Worm (Caenorhabditis elegans) whole organism, L4 larva: ENCODE data around the gene Y7A5A.6.
A peak's percentile ranks its signal among the peaks of the same experiment; 100 is the strongest.

Source experiments
- F44E2.7 ChIP-seq: fragments of 200-800 bp; sonication (Bioruptor generic); IDR thresholded peaks from 2 replicates; pipeline ENCODE4 v2.1.2; 2022; ENCODE audit warnings: missing genetic modification characterization, missing compliant biosample characterization
- Y48G9A.11 ChIP-seq: fragments of 200-800 bp; sonication (Bioruptor generic); IDR thresholded peaks from 2 replicates; pipeline ENCODE4 v1.3.6; 2022; ENCODE audit warnings: missing genetic modification reagents, missing genetic modification characterization, missing compliant biosample characterization
- Y5F2A.4 ChIP-seq: fragments of 200-800 bp; sonication (Bioruptor generic); optimal IDR thresholded peaks from 2 replicates; lab custom pipeline; 2018; ENCODE audit warnings: mild to moderate bottlenecking, missing genetic modification characterization, missing compliant biosample characterization
- Y75B8A.6 ChIP-seq: fragments of 200-800 bp; sonication (Bioruptor generic); IDR thresholded peaks from 2 replicates; pipeline ENCODE4 v1.3.6; 2022; ENCODE audit warnings: missing genetic modification reagents, missing genetic modification characterization, missing compliant biosample characterization
- ZK337.2 ChIP-seq: fragments of 200-800 bp; sonication (Bioruptor generic); IDR thresholded peaks from 2 replicates; pipeline ENCODE4 v1.3.6; 2022; ENCODE audit warnings: missing genetic modification reagents, missing genetic modification characterization, missing compliant biosample characterization
- aha-1 ChIP-seq: fragments of 150-350 bp; peaks from one replicate; lab custom pipeline; 2014; ENCODE audit warnings: missing biosample characterization, missing genetic modification characterization
- aly-2 ChIP-seq: sonication (generic microtip); optimal IDR thresholded peaks from 2 replicates; lab custom pipeline; 2018; ENCODE audit warnings: missing biosample characterization, missing genetic modification characterization
- ama-1 ChIP-seq: fragments of 150-350 bp; optimal IDR thresholded peaks from 2 replicates; lab custom pipeline; 2014; ENCODE audit warnings: inconsistent platforms, mixed read lengths
- ceh-20 ChIP-seq: fragments of 200-800 bp; sonication (Bioruptor generic); IDR thresholded peaks from 2 replicates; pipeline ENCODE4 v1.3.6; 2022; ENCODE audit warnings: missing genetic modification reagents, missing genetic modification characterization, missing compliant biosample characterization
- ceh-32 ChIP-seq: sonication (generic microtip); optimal IDR thresholded peaks from 2 replicates; lab custom pipeline; 2016; ENCODE audit warnings: mild to moderate bottlenecking, missing genetic modification characterization, missing compliant biosample characterization; ENCODE audit not compliant: poor library complexity
- ceh-62 ChIP-seq: sonication (generic microtip); optimal IDR thresholded peaks from 2 replicates; lab custom pipeline; 2017; ENCODE audit warnings: missing biosample characterization, missing genetic modification characterization
- ctbp-1 ChIP-seq: fragments of 200-800 bp; sonication (Bioruptor generic); IDR thresholded peaks from 2 replicates; pipeline ENCODE4 v1.3.6; 2022; ENCODE audit warnings: missing genetic modification reagents, missing genetic modification characterization, missing compliant biosample characterization
- daf-12 ChIP-seq: fragments of 150-350 bp; optimal IDR thresholded peaks from 2 replicates; lab custom pipeline; 2014; ENCODE audit warnings: missing biosample characterization, missing genetic modification reagents, missing genetic modification characterization
- daf-19 ChIP-seq: fragments of 200-800 bp; sonication (Bioruptor generic); conservative IDR thresholded peaks from 2 replicates; pipeline ENCODE4 v1.3.6; 2022; ENCODE audit warnings: missing genetic modification characterization, missing compliant biosample characterization
- daf-8 ChIP-seq: fragments of 200-800 bp; sonication (Bioruptor generic); IDR thresholded peaks from 2 replicates; pipeline ENCODE4 v1.3.6; 2022; ENCODE audit warnings: missing genetic modification characterization, missing compliant biosample characterization
- dmd-6 ChIP-seq: fragments of 200-800 bp; sonication (Bioruptor generic); IDR thresholded peaks from 2 replicates; pipeline ENCODE4 v1.3.6; 2022; ENCODE audit warnings: missing genetic modification reagents, missing genetic modification characterization, missing compliant biosample characterization
- dpl-1 ChIP-seq: fragments of 150-350 bp; optimal IDR thresholded peaks from 2 replicates; lab custom pipeline; 2014; ENCODE audit warnings: missing biosample characterization, missing genetic modification reagents, missing genetic modification characterization
- egl-43 ChIP-seq: fragments of 200-800 bp; sonication (Bioruptor generic); IDR thresholded peaks from 2 replicates; pipeline ENCODE4 v1.3.6; 2022; ENCODE audit warnings: missing genetic modification reagents, missing genetic modification characterization, missing compliant biosample characterization
- fkh-10 ChIP-seq: fragments of 150-350 bp; optimal IDR thresholded peaks from 2 replicates; lab custom pipeline; 2014; ENCODE audit warnings: missing biosample characterization, missing genetic modification reagents, missing genetic modification characterization
- gei-8 ChIP-seq: fragments of 200-800 bp; sonication (Bioruptor generic); optimal IDR thresholded peaks from 2 replicates; lab custom pipeline; 2018; ENCODE audit warnings: mild to moderate bottlenecking, missing genetic modification characterization, missing compliant biosample characterization
- hif-1 ChIP-seq, 2 experiments: sonication (generic microtip); optimal IDR thresholded peaks; 2 replicates each; lab custom pipeline; 2016 to 2017; ENCODE audit warnings: missing compliant biosample characterization in 2 of 2, missing genetic modification characterization in 2 of 2, missing genetic modification reagents in 2 of 2, missing genotype in 2 of 2, mild to moderate bottlenecking in 1 of 2
- hlh-30 ChIP-seq: sonication (generic microtip); optimal IDR thresholded peaks from 2 replicates; lab custom pipeline; 2017; ENCODE audit warnings: antibody characterized with exemption, mild to moderate bottlenecking, missing genetic modification characterization, missing compliant biosample characterization; ENCODE audit not compliant: insufficient read depth
- hmg-1.1 ChIP-seq: fragments of 200-800 bp; sonication (Bioruptor generic); IDR thresholded peaks from 2 replicates; pipeline ENCODE4 v1.3.6; 2022; ENCODE audit warnings: missing genetic modification reagents, missing genetic modification characterization, missing compliant biosample characterization
- jun-1 ChIP-seq: fragments of 150-350 bp; optimal IDR thresholded peaks from 2 replicates; lab custom pipeline; 2014; ENCODE audit warnings: missing biosample characterization, missing genetic modification reagents, missing genetic modification characterization
- lim-7 ChIP-seq: fragments of 200-800 bp; sonication (Bioruptor generic); IDR thresholded peaks from 2 replicates; pipeline ENCODE4 v1.3.6; 2022; ENCODE audit warnings: missing genetic modification characterization, missing compliant biosample characterization
- lin-1 ChIP-seq: fragments of 200-800 bp; sonication (Bioruptor generic); IDR thresholded peaks from 2 replicates; pipeline ENCODE4 v1.3.6; 2022; ENCODE audit warnings: missing genetic modification reagents, missing genetic modification characterization, missing compliant biosample characterization
- lin-13 ChIP-seq: fragments of 150-350 bp; optimal IDR thresholded peaks from 2 replicates; lab custom pipeline; 2014; ENCODE audit warnings: missing biosample characterization, missing genetic modification reagents, missing genetic modification characterization
- lin-39 ChIP-seq: fragments of 150-350 bp; optimal IDR thresholded peaks from 2 replicates; lab custom pipeline; 2014; ENCODE audit warnings: missing biosample characterization, missing genetic modification reagents, missing genetic modification characterization
- lsy-2 ChIP-seq, 2 experiments: fragments of 150-350 bp in 1 of 2; sonication (generic microtip) in 1 of 2; optimal IDR thresholded peaks; 2 replicates each; lab custom pipeline; 2014 to 2017; ENCODE audit warnings: missing biosample characterization in 2 of 2, missing genetic modification characterization in 2 of 2
- madf-9 ChIP-seq: fragments of 200-800 bp; sonication (Bioruptor generic); conservative IDR thresholded peaks from 2 replicates; pipeline ENCODE4 v1.3.6; 2022; ENCODE audit warnings: missing genetic modification reagents, missing genetic modification characterization, missing compliant biosample characterization
- mdl-1 ChIP-seq, 2 experiments: fragments of 150-350 bp in 1 of 2; sonication (generic microtip) in 1 of 2; optimal IDR thresholded peaks; 2 replicates each; lab custom pipeline; 2014 to 2017; ENCODE audit warnings: missing biosample characterization in 2 of 2, missing genetic modification characterization in 2 of 2
- mdt-29 ChIP-seq: fragments of 200-800 bp; sonication (Bioruptor generic); IDR thresholded peaks from 2 replicates; pipeline ENCODE4 v1.3.6; 2022; ENCODE audit warnings: missing genetic modification reagents, missing genetic modification characterization, missing compliant biosample characterization
- mep-1 ChIP-seq: fragments of 150-350 bp; sonication (generic microtip); optimal IDR thresholded peaks from 3 replicates; lab custom pipeline; 2014; ENCODE audit warnings: missing biosample characterization, missing genetic modification characterization
- nhr-11 ChIP-seq: fragments of 150-350 bp; optimal IDR thresholded peaks from 2 replicates; lab custom pipeline; 2014; ENCODE audit warnings: missing biosample characterization, missing genetic modification characterization
- nhr-237 ChIP-seq: sonication (generic microtip); optimal IDR thresholded peaks from 2 replicates; lab custom pipeline; 2017; ENCODE audit warnings: missing biosample characterization, missing genetic modification characterization
- nhr-42 ChIP-seq: fragments of 200-800 bp; sonication (Bioruptor generic); IDR thresholded peaks from 2 replicates; pipeline ENCODE4 v1.3.6; 2022; ENCODE audit warnings: missing genetic modification characterization, missing compliant biosample characterization
- nhr-6 ChIP-seq: fragments of 150-350 bp; optimal IDR thresholded peaks from 2 replicates; lab custom pipeline; 2014; ENCODE audit warnings: missing biosample characterization, missing genetic modification characterization
- nhr-76 ChIP-seq: fragments of 150-350 bp; optimal IDR thresholded peaks from 2 replicates; lab custom pipeline; 2014; ENCODE audit warnings: missing biosample characterization, missing genetic modification characterization
- nhr-77 ChIP-seq: fragments of 150-350 bp; optimal IDR thresholded peaks from 2 replicates; lab custom pipeline; 2014; ENCODE audit warnings: missing biosample characterization, missing genetic modification characterization
- php-3 ChIP-seq: fragments of 200-800 bp; sonication (Bioruptor generic); IDR thresholded peaks from 2 replicates; pipeline ENCODE4 v1.3.6; 2022; ENCODE audit warnings: missing genetic modification reagents, missing genetic modification characterization, missing compliant biosample characterization
- set-16 ChIP-seq: fragments of 200-800 bp; sonication (Bioruptor generic); IDR thresholded peaks from 2 replicates; pipeline ENCODE4 v1.3.6; 2022; ENCODE audit warnings: missing genetic modification reagents, missing genetic modification characterization, missing compliant biosample characterization
- skn-1 ChIP-seq: fragments of 150-350 bp; optimal IDR thresholded peaks from 2 replicates; lab custom pipeline; 2014; ENCODE audit warnings: missing biosample characterization, missing genetic modification characterization
- snpc-1.2 ChIP-seq: fragments of 200-800 bp; sonication (Bioruptor generic); IDR thresholded peaks from 2 replicates; pipeline ENCODE4 v1.3.6; 2022; ENCODE audit warnings: missing genetic modification reagents, missing genetic modification characterization, missing compliant biosample characterization
- spr-1 ChIP-seq: sonication (generic microtip); optimal IDR thresholded peaks from 2 replicates; lab custom pipeline; 2016; ENCODE audit warnings: mild to moderate bottlenecking, missing genetic modification characterization, missing compliant biosample characterization
- unc-130 ChIP-seq: sonication (generic microtip); optimal IDR thresholded peaks from 2 replicates; lab custom pipeline; 2016; ENCODE audit warnings: missing genetic modification reagents, missing genetic modification characterization, missing compliant biosample characterization
- unc-62 ChIP-seq, 3 experiments: fragments of 150-350 bp in 1 of 3; sonication (generic microtip); optimal IDR thresholded peaks in 2 of 3; peaks in 1 of 3; 1 replicate in 1 of 3; 2 replicates in 2 of 3; lab custom pipeline; 2014 to 2017; ENCODE audit warnings: missing biosample characterization in 3 of 3, missing genetic modification characterization in 3 of 3, missing genetic modification reagents in 3 of 3, missing genotype in 1 of 3
- vab-7 ChIP-seq: fragments of 200-800 bp; sonication (Bioruptor generic); IDR thresholded peaks from 2 replicates; pipeline ENCODE4 v1.3.6; 2022; ENCODE audit warnings: missing genetic modification reagents, missing genetic modification characterization, missing compliant biosample characterization
- zfp-3 ChIP-seq: fragments of 200-800 bp; sonication (Bioruptor generic); conservative IDR thresholded peaks from 2 replicates; pipeline ENCODE4 v1.3.6; 2022; ENCODE audit warnings: missing genetic modification reagents, missing genetic modification characterization, missing compliant biosample characterization
- ztf-11 ChIP-seq: fragments of 150-350 bp; optimal IDR thresholded peaks from 2 replicates; lab custom pipeline; 2014; ENCODE audit warnings: missing biosample characterization, missing genetic modification characterization
- ztf-7 ChIP-seq: fragments of 150-350 bp; optimal IDR thresholded peaks from 2 replicates; lab custom pipeline; 2014; ENCODE audit warnings: missing biosample characterization, missing genetic modification characterization

Y7A5A.6 gene

ce11 chrX:15757169-15757568 lies 42.3 kb downstream of the Y7A5A.6 start, which contains the start of gene wrt-4:
Gene wrt-4 (minus strand): TSS chrX:15757269.
- no peak for TF ChIP-seq nhr-237
- no peak for TF ChIP-seq mdt-29 (GFP tag; lab: Robert Waterston, UW)
- no peak for TF ChIP-seq dpl-1 (GFP tag; lab: Kevin White, UChicago)
- no peak for TF ChIP-seq nhr-6 (tag; lab: Kevin White, UChicago)
- TF ChIP-seq Y75B8A.6: no peak
- no peak for TF ChIP-seq Y48G9A.11 (GFP tag; lab: Robert Waterston, UW)
- TF ChIP-seq mdl-1 (tag; optimal IDR thresholded peaks at IDR 0.05; lab: Kevin White, UChicago): no peak

- TF ChIP-seq aly-2 (tag; lab: Kevin White, UChicago) (no peak), daf-12 (tag; lab: Kevin White, UChicago) (no peak), daf-8 (GFP tag; lab: Robert Waterston, UW) (no peak), aha-1 (tag; lab: Kevin White, UChicago) (no peak), lin-39 (tag; lab: Kevin White, UChicago) (no peak), vab-7 (GFP tag; lab: Robert Waterston, UW) (0 out of 2 replicates have a peak, but pooled peaks have one; percentile 23), zfp-3 (no peak), skn-1 (tag; lab: Kevin White, UChicago) (no peak), ceh-62 (tag; lab: Kevin White, UChicago) (no peak), ceh-32 (tag; lab: Kevin White, UChicago) (no peak), spr-1 (no peak), ztf-11 (tag; lab: Kevin White, UChicago) (no peak), set-16 (GFP tag; lab: Robert Waterston, UW) (no peak), ama-1 (lab: Kevin White, UChicago) (no peak), hmg-1.1 (no peak), hif-1 (tag; optimal IDR thresholded peaks at IDR 0.05; lab: Kevin White, UChicago) (no peak), nhr-11 (no peak), Y48G9A.11 (GFP tag; lab: Robert Waterston, UW) (peak; percentile 60; the same call in 1 of the 2 replicates), lin-1 (0 out of 2 replicates have a peak, but pooled peaks have one; percentile 33), daf-19 (GFP tag; lab: Robert Waterston, UW) (no peak), nhr-76 (tag; lab: Kevin White, UChicago) (no peak), lim-7 (GFP tag; lab: Robert Waterston, UW) (peak; percentile 44; the same call in 1 of the 2 replicates), F44E2.7 (no peak), lsy-2 (tag; optimal IDR thresholded peaks at IDR 0.05; lab: Kevin White, UChicago) (no peak), ztf-7 (no peak), unc-62 (GFP tag; optimal IDR thresholded peaks at IDR 0.05 in 1 of 2; lab: Kevin White, UChicago) (no peak), unc-62 (tag; optimal IDR thresholded peaks at IDR 0.05; lab: Kevin White, UChicago) (no peak), unc-130 (GFP tag; lab: Kevin White, UChicago) (no peak), egl-43 (GFP tag; lab: Robert Waterston, UW) (peak; percentile 53; the same call in 1 of the 2 replicates), hlh-30 (tag; lab: Kevin White, UChicago) (no peak), ceh-20 (GFP tag; lab: Robert Waterston, UW) (no peak), nhr-42 (GFP tag; lab: Robert Waterston, UW) (no peak), mep-1 (no peak), jun-1 (tag; lab: Kevin White, UChicago) (no peak), ZK337.2 (GFP tag; lab: Robert Waterston, UW) (0 out of 2 replicates have a peak, but pooled peaks have one; percentile 40), snpc-1.2 (GFP tag; lab: Robert Waterston, UW) (peak; percentile 56; the same call in 1 of the 2 replicates), Y5F2A.4 (GFP tag; lab: Kevin White, UChicago) (no peak), lin-13 (GFP tag; lab: Kevin White, UChicago) (no peak), php-3 (GFP tag; lab: Robert Waterston, UW) (no peak), madf-9 (peak; percentile 18; the same call in 1 of the 2 replicates), dmd-6 (GFP tag; lab: Robert Waterston, UW) (no peak), fkh-10 (GFP tag; lab: Kevin White, UChicago) (no peak), ctbp-1 (GFP tag; lab: Robert Waterston, UW) (0 out of 2 replicates have a peak, but pooled peaks have one; percentile 14), nhr-77 (no peak), gei-8 (GFP tag; lab: Kevin White, UChicago) (no peak)
These were observed 48.2 kb downstream of the Y7A5A.6 start for ce11 chrX:15751245-15751644.
